Fruit fly (Drosophila melanogaster) whole organism, embryonic: ENCODE measurements around the gene Duox.

Experiments used
- ATbp ChIP-seq: fragments of 200-800 bp; sonication (Bioruptor generic); optimal IDR thresholded peaks from 2 replicates; lab custom pipeline; 2017; ENCODE audit warnings: missing biosample characterization, mild to moderate bottlenecking, missing genetic modification characterization, missing genetic modification reagents
- Antp ChIP-seq: fragments of 200-800 bp; sonication (Bioruptor generic); optimal IDR thresholded peaks from 3 replicates; lab custom pipeline; 2016; ENCODE audit warnings: missing biosample characterization, missing genetic modification characterization
- Atf3 ChIP-seq: fragments of 200-800 bp; sonication (Bioruptor generic); optimal IDR thresholded peaks from 3 replicates; lab custom pipeline; 2016; ENCODE audit warnings: missing biosample characterization, missing genetic modification characterization
- Bgb ChIP-seq: fragments of 200-800 bp; sonication (Bioruptor generic); IDR thresholded peaks from 2 replicates; pipeline ENCODE4 v1.3.6; 2022; ENCODE audit warnings: missing biosample characterization, missing genetic modification characterization; ENCODE audit not compliant: partially characterized antibody
- CG10366 ChIP-seq: fragments of 200-800 bp; sonication (Bioruptor generic); IDR thresholded peaks from 2 replicates; pipeline ENCODE4 v1.3.6; 2022; ENCODE audit warnings: missing biosample characterization, missing genetic modification characterization
- CG11456 ChIP-seq: fragments of 200-800 bp; sonication (Bioruptor generic); IDR thresholded peaks from 3 replicates; pipeline ENCODE4 v1.3.6; 2022; ENCODE audit warnings: missing biosample characterization, missing genetic modification characterization
- CG12219 ChIP-seq: fragments of 200-800 bp; sonication (Bioruptor generic); optimal IDR thresholded peaks from 3 replicates; lab custom pipeline; 2018; ENCODE audit warnings: missing biosample characterization, mild to moderate bottlenecking, missing genetic modification characterization
- CG12236 ChIP-seq: fragments of 200-800 bp; sonication (Bioruptor generic); optimal IDR thresholded peaks from 2 replicates; lab custom pipeline; 2016; ENCODE audit warnings: missing biosample characterization, missing genetic modification characterization
- CG12391 ChIP-seq: fragments of 200-800 bp; sonication (Bioruptor generic); optimal IDR thresholded peaks from 3 replicates; lab custom pipeline; 2018; ENCODE audit warnings: missing biosample characterization, mild to moderate bottlenecking, missing genetic modification characterization, moderate library complexity
- CG12769 ChIP-seq: fragments of 200-800 bp; sonication (Bioruptor generic); optimal IDR thresholded peaks from 2 replicates; lab custom pipeline; 2019; ENCODE audit warnings: missing biosample characterization, mild to moderate bottlenecking, missing genetic modification characterization, moderate library complexity
- CG13424 ChIP-seq: fragments of 200-800 bp; sonication (Bioruptor generic); optimal IDR thresholded peaks from 2 replicates; lab custom pipeline; 2019; ENCODE audit warnings: missing biosample characterization, mild to moderate bottlenecking, missing genetic modification characterization, moderate library complexity
- CG13624 ChIP-seq: fragments of 200-800 bp; sonication (Bioruptor generic); optimal IDR thresholded peaks from 2 replicates; lab custom pipeline; 2016; ENCODE audit warnings: missing biosample characterization, missing genetic modification characterization
- CG15514 ChIP-seq: fragments of 200-800 bp; sonication (Bioruptor generic); optimal IDR thresholded peaks from 3 replicates; lab custom pipeline; 2017; ENCODE audit warnings: missing biosample characterization, missing genetic modification characterization, mild to moderate bottlenecking, moderate library complexity, missing genetic modification reagents
- CG15601 ChIP-seq: fragments of 200-800 bp; sonication (Bioruptor generic); optimal IDR thresholded peaks from 3 replicates; lab custom pipeline; 2019; ENCODE audit warnings: missing biosample characterization, mild to moderate bottlenecking, missing genetic modification characterization, moderate library complexity
- CG18764 ChIP-seq: fragments of 200-800 bp; sonication (Bioruptor generic); optimal IDR thresholded peaks from 3 replicates; lab custom pipeline; 2016; ENCODE audit warnings: missing biosample characterization, missing genetic modification characterization
- CG3281 ChIP-seq: fragments of 200-800 bp; sonication (Bioruptor generic); optimal IDR thresholded peaks from 3 replicates; lab custom pipeline; 2017; ENCODE audit warnings: missing biosample characterization, mild to moderate bottlenecking, missing genetic modification characterization
- CG4328 ChIP-seq: fragments of 200-800 bp; sonication (Bioruptor generic); optimal IDR thresholded peaks from 3 replicates; lab custom pipeline; 2017; ENCODE audit warnings: missing biosample characterization, missing genetic modification reagents, missing genetic modification characterization
- CG8359 ChIP-seq: fragments of 200-800 bp; sonication (Bioruptor generic); optimal IDR thresholded peaks from 2 replicates; lab custom pipeline; 2017; ENCODE audit warnings: missing biosample characterization, mild to moderate bottlenecking, missing genetic modification characterization, borderline replicate concordance
- CG9797 ChIP-seq: fragments of 200-800 bp; sonication (Bioruptor generic); optimal IDR thresholded peaks from 3 replicates; lab custom pipeline; 2018; ENCODE audit warnings: missing biosample characterization, mild to moderate bottlenecking, missing genetic modification characterization
- Chrac-16 ChIP-seq: fragments of 200-800 bp; sonication (Bioruptor generic); optimal IDR thresholded peaks from 3 replicates; lab custom pipeline; 2016; ENCODE audit warnings: missing biosample characterization, missing genetic modification characterization
- Dfd ChIP-seq, 2 experiments: fragments of >200 bp; optimal IDR thresholded peaks; 2 replicates each; lab custom pipeline; 2017; ENCODE audit warnings: missing biosample characterization in 2 of 2, missing genetic modification characterization in 2 of 2
- Dll ChIP-seq: fragments of 200-800 bp; sonication (Bioruptor generic); IDR thresholded peaks from 4 replicates; pipeline ENCODE4 v1.3.6; 2022; ENCODE audit warnings: missing biosample characterization, missing genetic modification characterization; ENCODE audit not compliant: partially characterized antibody
- Doc2 ChIP-seq: fragments of 200-800 bp; sonication (Bioruptor generic); IDR thresholded peaks from 2 replicates; pipeline ENCODE4 v1.3.6; 2022; ENCODE audit warnings: missing biosample characterization, missing genetic modification characterization
- Med ChIP-seq: fragments of 200-800 bp; sonication (Bioruptor generic); peaks from one replicate; lab custom pipeline; 2016; ENCODE audit warnings: missing biosample characterization, missing genetic modification characterization, mild to moderate bottlenecking, inconsistent platforms, moderate library complexity
- Neu2 ChIP-seq: fragments of 200-800 bp; sonication (Bioruptor generic); optimal IDR thresholded peaks from 3 replicates; lab custom pipeline; 2016; ENCODE audit warnings: missing biosample characterization, missing genetic modification characterization, borderline replicate concordance
- Nf-YC ChIP-seq: fragments of 200-800 bp; optimal IDR thresholded peaks from 3 replicates; lab custom pipeline; 2019; ENCODE audit warnings: missing biosample characterization, mild to moderate bottlenecking, missing genetic modification characterization, moderate library complexity
- NfI ChIP-seq: fragments of 200-800 bp; sonication (Bioruptor generic); optimal IDR thresholded peaks from 3 replicates; lab custom pipeline; 2018; ENCODE audit warnings: missing biosample characterization, mild to moderate bottlenecking, missing genetic modification characterization, moderate library complexity
- Optix ChIP-seq: fragments of 200-800 bp; sonication (Bioruptor generic); IDR thresholded peaks from 3 replicates; pipeline ENCODE4 v1.3.6; 2022; ENCODE audit warnings: missing biosample characterization, missing genetic modification characterization
- Side ChIP-seq: fragments of 200-800 bp; sonication (Bioruptor generic); optimal IDR thresholded peaks from 2 replicates; lab custom pipeline; 2016; ENCODE audit warnings: missing biosample characterization, missing genetic modification characterization
- Stat92E ChIP-seq, 3 experiments: fragments of >200 bp in 2 of 3; fragments of 200-800 bp in 1 of 3; sonication (Bioruptor generic) in 1 of 3; optimal IDR thresholded peaks; 2 replicates each; lab custom pipeline; 2017 to 2019; ENCODE audit warnings: missing biosample characterization in 3 of 3, missing genetic modification characterization in 3 of 3, mild to moderate bottlenecking in 1 of 3, moderate library complexity in 1 of 3
- amos ChIP-seq: fragments of 200-800 bp; sonication (Bioruptor generic); IDR thresholded peaks from 2 replicates; pipeline ENCODE4 v1.3.6; 2022; ENCODE audit warnings: missing biosample characterization, missing genetic modification characterization; ENCODE audit not compliant: partially characterized antibody
- bcd ChIP-seq: fragments of 200-800 bp; sonication (Bioruptor generic); optimal IDR thresholded peaks from 2 replicates; lab custom pipeline; 2017; ENCODE audit warnings: missing biosample characterization, mild to moderate bottlenecking, missing genetic modification characterization
- chinmo ChIP-seq: fragments of 200-800 bp; sonication (Bioruptor generic); IDR thresholded peaks from 4 replicates; pipeline ENCODE4 v1.3.6; 2022; ENCODE audit warnings: missing biosample characterization, missing genetic modification characterization; ENCODE audit not compliant: partially characterized antibody
- dysf ChIP-seq: fragments of 200-800 bp; sonication (Bioruptor generic); IDR thresholded peaks from 3 replicates; pipeline ENCODE4 v1.3.6; 2022; ENCODE audit warnings: missing biosample characterization, missing genetic modification characterization
- esg ChIP-seq: fragments of 200-800 bp; sonication (Bioruptor generic); conservative IDR thresholded peaks from 2 replicates; pipeline ENCODE4 v1.3.6; 2022; ENCODE audit warnings: missing biosample characterization, missing genetic modification characterization
- fd3F ChIP-seq: fragments of 200-800 bp; sonication (Bioruptor generic); optimal IDR thresholded peaks from 2 replicates; lab custom pipeline; 2018; ENCODE audit warnings: missing biosample characterization, mild to moderate bottlenecking, missing genetic modification characterization, moderate library complexity
- gcm2 ChIP-seq: fragments of 200-800 bp; sonication (Bioruptor generic); optimal IDR thresholded peaks from 2 replicates; lab custom pipeline; 2016; ENCODE audit warnings: missing biosample characterization, missing genetic modification characterization
- gfzf ChIP-seq: fragments of 200-800 bp; sonication (Bioruptor generic); optimal IDR thresholded peaks from 2 replicates; lab custom pipeline; 2016; ENCODE audit warnings: missing biosample characterization, mild to moderate bottlenecking, missing genetic modification characterization, moderate library complexity
- gsb ChIP-seq: fragments of 200-800 bp; sonication (Bioruptor generic); IDR thresholded peaks from 2 replicates; pipeline ENCODE4 v1.3.6; 2022; ENCODE audit warnings: missing biosample characterization, missing genetic modification characterization
- ind ChIP-seq: fragments of 200-800 bp; sonication (Bioruptor generic); optimal IDR thresholded peaks from 3 replicates; lab custom pipeline; 2016; ENCODE audit warnings: missing biosample characterization, missing genetic modification characterization
- jing ChIP-seq: fragments of 200-800 bp; sonication (Bioruptor generic); optimal IDR thresholded peaks from 2 replicates; lab custom pipeline; 2018; ENCODE audit warnings: missing biosample characterization, mild to moderate bottlenecking, missing genetic modification characterization
- jumu ChIP-seq: fragments of 200-800 bp; sonication (Bioruptor generic); optimal IDR thresholded peaks from 3 replicates; lab custom pipeline; 2016; ENCODE audit warnings: missing biosample characterization, missing genetic modification characterization
- lbe ChIP-seq: fragments of 200-800 bp; sonication (Bioruptor generic); optimal IDR thresholded peaks from 2 replicates; lab custom pipeline; 2016; ENCODE audit warnings: missing biosample characterization, mild to moderate bottlenecking, missing genetic modification characterization
- nau ChIP-seq: fragments of 200-800 bp; sonication (Bioruptor generic); optimal IDR thresholded peaks from 3 replicates; lab custom pipeline; 2017; ENCODE audit warnings: missing biosample characterization, mild to moderate bottlenecking, missing genetic modification characterization, missing genetic modification reagents
- org-1 ChIP-seq: fragments of 200-800 bp; sonication (Bioruptor generic); optimal IDR thresholded peaks from 2 replicates; lab custom pipeline; 2017; ENCODE audit warnings: missing biosample characterization, missing genetic modification characterization
- schlank ChIP-seq: fragments of 200-800 bp; sonication (Bioruptor generic); optimal IDR thresholded peaks from 2 replicates; lab custom pipeline; 2018; ENCODE audit warnings: missing biosample characterization, mild to moderate bottlenecking, missing genetic modification characterization
- seq ChIP-seq: fragments of 200-800 bp; sonication (Bioruptor generic); IDR thresholded peaks from 2 replicates; pipeline ENCODE4 v1.3.6; 2022; ENCODE audit warnings: missing biosample characterization, missing genetic modification characterization
- sim ChIP-seq: fragments of 200-800 bp; sonication (Bioruptor generic); IDR thresholded peaks from 2 replicates; pipeline ENCODE4 v1.3.6; 2022; ENCODE audit warnings: missing biosample characterization, missing genetic modification characterization
- tna ChIP-seq: fragments of 200-800 bp; sonication (Bioruptor generic); IDR thresholded peaks from 2 replicates; pipeline ENCODE4 v1.3.6; 2022; ENCODE audit warnings: missing biosample characterization, missing genetic modification characterization; ENCODE audit not compliant: partially characterized antibody
- ttk ChIP-seq: fragments of 200-800 bp; sonication (Bioruptor generic); IDR thresholded peaks from 2 replicates; pipeline ENCODE4 v2.1.2; 2022; ENCODE audit warnings: missing biosample characterization, missing genetic modification characterization
- vnd ChIP-seq: fragments of 200-800 bp; sonication (Bioruptor generic); IDR thresholded peaks from 3 replicates; pipeline ENCODE4 v1.3.6; 2022; ENCODE audit warnings: missing biosample characterization, missing genetic modification characterization; ENCODE audit not compliant: partially characterized antibody

The Duox gene

dm6 chr2L:2767627-2768026 lies 62.4 kb downstream of the Duox start, which contains the start of the genes Taf10b and Taf10 (continued):
- TF ChIP-seq tna (GFP tag; lab: Robert Waterston, UW) (peak; percentile 79), CG8359 (GFP tag; lab: Kevin White, UChicago) (no peak), vnd (GFP tag; lab: Robert Waterston, UW) (peak; percentile 70), Side (GFP tag; lab: Kevin White, UChicago) (no peak), gsb (no peak), Antp (GFP tag; lab: Kevin White, UChicago) (no peak), ATbp (GFP tag; lab: Kevin White, UChicago) (no peak), Dll (GFP tag; lab: Robert Waterston, UW) (peak; percentile 85), Med (GFP tag; lab: Kevin White, UChicago) (peak; percentile 75), CG10366 (no peak), seq (no peak), CG13424 (no peak), Dfd (GFP tag; optimal IDR thresholded peaks at IDR 0.05; lab: Kevin White, UChicago) (no peak), CG12391 (tag; lab: Kevin White, UChicago) (peak; percentile 13), ttk (no peak), CG9797 (GFP tag; lab: Kevin White, UChicago) (peak; percentile 30), sim (no peak), Nf-YC (tag; lab: Kevin White, UChicago) (peak; percentile 36), CG4328 (GFP tag; lab: Kevin White, UChicago) (no peak), nau (GFP tag; lab: Kevin White, UChicago) (no peak), esg (GFP tag; lab: Robert Waterston, UW) (no peak), fd3F (GFP tag; lab: Kevin White, UChicago) (no peak), bcd (GFP tag; lab: Kevin White, UChicago) (no peak), jumu (no peak), CG12769 (tag; lab: Kevin White, UChicago) (no peak), Stat92E (GFP tag; optimal IDR thresholded peaks at IDR 0.05; lab: Kevin White, UChicago) (no peak), Atf3 (GFP tag; lab: Kevin White, UChicago) (no peak), CG18764 (GFP tag; lab: Kevin White, UChicago) (no peak), CG15601 (tag; lab: Kevin White, UChicago) (no peak), Doc2 (GFP tag; lab: Robert Waterston, UW) (no peak), Optix (GFP tag; lab: Robert Waterston, UW) (no peak), CG12236 (GFP tag; lab: Kevin White, UChicago) (no peak), CG15514 (GFP tag; lab: Kevin White, UChicago) (peak; percentile 49), org-1 (GFP tag; lab: Kevin White, UChicago) (no peak), jing (GFP tag; lab: Kevin White, UChicago) (no peak), gcm2 (no peak), Chrac-16 (GFP tag; lab: Kevin White, UChicago) (no peak), CG13624 (GFP tag; lab: Kevin White, UChicago) (peak; percentile 21), lbe (GFP tag; lab: Kevin White, UChicago) (no peak), CG3281 (GFP tag; lab: Kevin White, UChicago) (no peak), Neu2 (GFP tag; lab: Kevin White, UChicago) (no peak), NfI (GFP tag; lab: Kevin White, UChicago) (no peak), Bgb (GFP tag; lab: Robert Waterston, UW) (peak; percentile 82), gfzf (GFP tag; lab: Kevin White, UChicago) (peak; percentile 19), dysf (GFP tag; lab: Robert Waterston, UW) (no peak), ind (GFP tag; lab: Kevin White, UChicago) (no peak), CG11456 (GFP tag; lab: Robert Waterston, UW) (no peak), chinmo (GFP tag; lab: Robert Waterston, UW) (peak; percentile 88; the same call in 3 of the 4 replicates), CG12219 (GFP tag; lab: Kevin White, UChicago) (no peak), amos (GFP tag; lab: Robert Waterston, UW) (peak; percentile 81), schlank (tag; lab: Kevin White, UChicago) (no peak)
